Worm (Caenorhabditis elegans): ENCODE measurements around the gene nas-10.
A peak's percentile ranks its signal among the peaks of the same experiment; 100 is the strongest.

nas-10 gene

DNA sequence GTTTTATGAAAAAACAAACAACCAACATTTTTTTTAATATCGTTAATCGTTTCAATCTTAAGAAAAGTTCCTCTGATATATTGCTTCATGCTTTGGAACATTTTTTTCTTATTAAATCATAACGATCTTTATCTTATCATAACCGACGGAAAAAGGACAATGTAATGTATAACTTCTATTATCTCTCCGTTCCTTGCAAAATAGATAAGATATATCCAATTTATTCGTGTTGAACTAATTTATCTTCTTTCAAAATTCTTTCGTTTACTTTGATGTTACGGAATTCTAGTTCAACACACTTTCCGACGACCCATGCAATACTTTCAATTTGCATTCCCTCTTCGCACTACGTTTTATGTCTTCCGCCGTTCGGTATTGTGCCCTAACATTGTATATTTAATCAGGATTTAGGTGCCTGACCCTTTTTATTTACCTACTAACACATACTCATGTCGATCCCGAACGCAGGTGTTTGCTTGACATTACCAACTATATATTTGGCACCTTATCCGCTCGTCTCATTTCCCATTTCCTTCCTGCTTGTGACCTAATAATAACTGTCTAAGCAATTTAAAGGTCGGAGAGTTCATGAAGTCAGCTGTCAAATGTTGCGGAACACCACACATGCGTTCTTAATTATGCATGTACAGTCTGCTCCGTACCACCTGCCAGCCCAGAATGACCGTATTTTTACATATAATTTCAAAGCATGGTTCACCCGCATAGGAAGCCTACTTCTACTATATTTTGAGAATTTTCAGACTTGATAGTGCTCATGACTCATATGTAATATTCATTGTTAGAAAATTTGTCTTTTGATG lies 28.3 kb upstream of the nas-10 start:
- TF ChIP-seq npax-4 (tag; optimal IDR thresholded peaks at IDR 0.05): no peak
- TF ChIP-seq pax-1 (tag; optimal IDR thresholded peaks at IDR 0.05): peak; percentile 16

DNA sequence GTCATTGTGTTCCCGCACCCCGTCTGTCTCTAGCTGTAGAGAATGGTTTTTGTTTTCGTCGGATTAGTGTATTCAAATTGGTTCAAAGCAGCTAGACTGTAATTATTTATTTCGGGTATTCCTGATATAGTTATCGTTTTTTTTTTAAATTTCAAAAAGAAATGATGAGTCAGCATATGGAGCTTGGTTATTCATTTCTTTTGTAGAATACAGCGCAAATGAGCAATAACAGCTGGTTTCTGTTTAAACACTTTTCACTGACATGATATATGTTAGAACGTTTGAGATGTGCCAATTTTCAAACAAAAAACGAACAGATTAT lies 27.5 kb upstream of the nas-10 start:
- TF ChIP-seq K09A11.1 (tag; optimal IDR thresholded peaks at IDR 0.05; ENCODE audit: insufficient read depth): no peak
- no peak for TF ChIP-seq pat-9 (tag; optimal IDR thresholded peaks at IDR 0.05)
- no peak for TF ChIP-seq ceh-14 (tag; optimal IDR thresholded peaks at IDR 0.05)
- TF ChIP-seq dmd-4 (tag; optimal IDR thresholded peaks at IDR 0.05; ENCODE audit: borderline replicate concordance): no peak
- no peak for TF ChIP-seq lim-6 (tag; optimal IDR thresholded peaks at IDR 0.05)
- no peak for TF ChIP-seq ztf-16 (tag; optimal IDR thresholded peaks at IDR 0.05)
- no peak for TF ChIP-seq dve-1 (tag; optimal IDR thresholded peaks at IDR 0.05)
- no peak for TF ChIP-seq F13H6.1 (tag; optimal IDR thresholded peaks at IDR 0.05)
- no peak for TF ChIP-seq C08G9.2 (tag; optimal IDR thresholded peaks at IDR 0.05)
- no peak for TF ChIP-seq ceh-24 (tag; optimal IDR thresholded peaks at IDR 0.05)
- TF ChIP-seq tbx-2 (tag; optimal IDR thresholded peaks at IDR 0.05): no peak
- no peak for TF ChIP-seq ref-2 (tag; optimal IDR thresholded peaks at IDR 0.05)
- no peak for TF ChIP-seq zip-5 (tag; optimal IDR thresholded peaks at IDR 0.05)
- no peak for TF ChIP-seq che-1 (tag; optimal IDR thresholded peaks at IDR 0.05)
- TF ChIP-seq hlh-8 (tag; optimal IDR thresholded peaks at IDR 0.05): no peak
- no peak for TF ChIP-seq ceh-6 (GFP tag; optimal IDR thresholded peaks at IDR 0.05)
- no peak for TF ChIP-seq madf-2 (tag; optimal IDR thresholded peaks at IDR 0.05)
- no peak for TF ChIP-seq sox-4 (tag; optimal IDR thresholded peaks at IDR 0.05)

DNA sequence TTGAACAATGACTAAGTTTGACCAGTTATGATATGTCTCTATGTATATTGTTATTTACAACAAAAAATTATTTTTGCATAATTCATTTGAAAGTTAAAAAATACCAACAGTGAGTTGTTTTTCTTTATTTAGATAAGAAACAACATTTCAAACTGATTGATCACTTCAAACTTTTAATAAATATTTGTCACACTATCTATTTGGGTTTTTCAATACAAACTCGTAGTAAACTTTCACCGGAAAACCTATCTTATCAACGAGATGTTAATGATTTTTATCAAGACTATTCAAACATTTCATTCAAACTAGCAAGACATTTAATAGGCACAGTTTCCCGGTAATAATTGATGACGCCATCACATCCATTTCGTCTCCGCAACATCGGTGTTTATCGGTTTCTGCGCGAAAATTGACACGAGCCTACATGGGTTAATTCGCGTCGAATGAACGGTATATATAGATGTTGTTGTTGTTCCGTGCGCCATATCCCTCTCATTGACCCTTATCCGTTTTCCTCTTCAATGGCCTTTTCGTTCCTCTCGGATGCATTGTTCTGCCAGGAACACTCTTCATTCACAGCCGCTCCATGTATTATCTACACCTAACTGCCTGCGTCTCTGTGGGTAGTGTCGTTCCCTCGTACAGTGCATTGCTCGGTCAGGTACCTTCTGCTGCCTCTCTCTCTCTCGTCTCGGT lies 27.0 kb upstream of the nas-10 start:
- no peak for TF ChIP-seq hlh-15 (tag; optimal IDR thresholded peaks at IDR 0.05)
- peak; percentile 64 for TF ChIP-seq ceh-31 (tag; optimal IDR thresholded peaks at IDR 0.05)
- peak; percentile 78 for TF ChIP-seq ref-2 (tag; optimal IDR thresholded peaks at IDR 0.05)
- peak; percentile 67 for TF ChIP-seq sox-2 (GFP tag; IDR thresholded peaks at IDR 0.05)
- TF ChIP-seq gmeb-2 (tag; optimal IDR thresholded peaks at IDR 0.05): no peak
- no peak for TF ChIP-seq fax-1 (tag; optimal IDR thresholded peaks at IDR 0.05)
- peak; percentile 20 for TF ChIP-seq fkh-6 (tag; optimal IDR thresholded peaks at IDR 0.05)
- TF ChIP-seq fkh-10 (GFP tag; optimal IDR thresholded peaks at IDR 0.05): no peak
- TF ChIP-seq syd-9 (tag; optimal IDR thresholded peaks at IDR 0.05): peak; percentile 14
- no peak for TF ChIP-seq pha-4 (tag; optimal IDR thresholded peaks at IDR 0.05)
- TF ChIP-seq sdc-2 (tag; optimal IDR thresholded peaks at IDR 0.05): peak; percentile 52
- TF ChIP-seq nfya-1 (tag; optimal IDR thresholded peaks at IDR 0.05): peak; percentile 23
- peak; percentile 40 for TF ChIP-seq ceh-2 (tag; optimal IDR thresholded peaks at IDR 0.05)
- TF ChIP-seq unc-42 (tag; optimal IDR thresholded peaks at IDR 0.05): no peak
- TF ChIP-seq tbx-2 (tag; optimal IDR thresholded peaks at IDR 0.05): peak; percentile 69

DNA sequence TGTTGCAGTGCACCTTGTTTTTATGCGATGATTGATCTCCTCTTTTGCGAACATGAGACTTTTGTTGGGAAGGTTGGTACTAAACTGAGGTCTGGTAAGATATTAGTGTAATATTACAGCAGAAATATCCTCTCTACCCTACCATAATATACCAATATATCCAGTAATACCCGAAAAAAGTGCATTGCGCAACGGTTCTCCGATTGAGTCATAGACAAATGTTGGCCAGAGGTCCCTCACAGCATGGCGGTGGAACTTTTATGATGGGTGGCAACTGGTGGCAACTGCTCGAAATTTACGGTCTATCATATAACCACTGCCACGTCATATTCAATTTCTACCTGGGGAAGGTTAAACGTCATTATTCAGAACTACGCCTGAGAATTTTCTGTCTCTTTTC lies 26.0 kb upstream of the nas-10 start:
- TF ChIP-seq npax-4 (tag; optimal IDR thresholded peaks at IDR 0.05): no peak
- no peak for TF ChIP-seq ztf-16 (tag; optimal IDR thresholded peaks at IDR 0.05)
- no peak for TF ChIP-seq hlh-30 (tag; optimal IDR thresholded peaks at IDR 0.05; ENCODE audit: insufficient read depth)
- no peak for TF ChIP-seq fkh-6 (tag; optimal IDR thresholded peaks at IDR 0.05)
- no peak for TF ChIP-seq pha-4 (tag; optimal IDR thresholded peaks at IDR 0.05)
- TF ChIP-seq ceh-14 (tag; optimal IDR thresholded peaks at IDR 0.05): no peak
- TF ChIP-seq eyg-1 (tag; optimal IDR thresholded peaks at IDR 0.05): no peak
- TF ChIP-seq ceh-19 (GFP tag; optimal IDR thresholded peaks at IDR 0.05): no peak
- no peak for TF ChIP-seq hlh-8 (tag; optimal IDR thresholded peaks at IDR 0.05)

Data from whole organism, late embryonic.